Fruit fly (Drosophila melanogaster) whole organism, prepupa: ENCODE data around the gene JMJD7.

Experiments
- CG10631 ChIP-seq: fragments of 200-800 bp; sonication (Bioruptor generic); optimal IDR thresholded peaks from 2 replicates; lab custom pipeline; 2016; ENCODE audit warnings: missing biosample characterization, missing genetic modification characterization
- CG10669 ChIP-seq: fragments of 200-800 bp; sonication (Bioruptor generic); optimal IDR thresholded peaks from 3 replicates; lab custom pipeline; 2018; ENCODE audit warnings: missing biosample characterization, mild to moderate bottlenecking, missing genetic modification characterization, moderate library complexity
- CG11762 ChIP-seq: fragments of 200-800 bp; sonication (Bioruptor generic); optimal IDR thresholded peaks from 3 replicates; lab custom pipeline; 2016; ENCODE audit warnings: missing biosample characterization, missing genetic modification characterization; ENCODE audit not compliant: insufficient read depth
- CG15336 ChIP-seq: fragments of 200-800 bp; sonication (Bioruptor generic); IDR thresholded peaks from 2 replicates; pipeline ENCODE4 v1.3.6; 2022; ENCODE audit warnings: missing biosample characterization, missing genetic modification characterization
- CG16779 ChIP-seq: fragments of 200-800 bp; sonication (Bioruptor generic); optimal IDR thresholded peaks from 3 replicates; lab custom pipeline; 2017; ENCODE audit warnings: missing biosample characterization, mild to moderate bottlenecking, missing genetic modification characterization
- CG3032 ChIP-seq: fragments of 200-800 bp; optimal IDR thresholded peaks from 2 replicates; lab custom pipeline; 2019; ENCODE audit warnings: missing biosample characterization, mild to moderate bottlenecking, missing genetic modification characterization, moderate library complexity
- CG31627 ChIP-seq: fragments of 200-800 bp; sonication (Bioruptor generic); optimal IDR thresholded peaks from 3 replicates; lab custom pipeline; 2016; ENCODE audit warnings: missing biosample characterization, missing genetic modification characterization
- CG32006 ChIP-seq: fragments of 200-800 bp; sonication (Bioruptor generic); optimal IDR thresholded peaks from 3 replicates; lab custom pipeline; 2017; ENCODE audit warnings: missing biosample characterization, mild to moderate bottlenecking, missing genetic modification characterization
- CG34406 ChIP-seq: fragments of 200-800 bp; sonication (Bioruptor generic); optimal IDR thresholded peaks from 3 replicates; lab custom pipeline; 2016; ENCODE audit warnings: missing biosample characterization, missing genetic modification characterization
- CG3919 ChIP-seq: fragments of 200-800 bp; sonication (Bioruptor generic); optimal IDR thresholded peaks from 3 replicates; lab custom pipeline; 2016; ENCODE audit warnings: missing biosample characterization, missing genetic modification characterization
- CG6163 ChIP-seq: fragments of 200-800 bp; sonication (Bioruptor generic); IDR thresholded peaks from 3 replicates; pipeline ENCODE4 v1.3.6; 2022; ENCODE audit warnings: missing biosample characterization, missing genetic modification characterization
- CG6276 ChIP-seq: fragments of 200-800 bp; sonication (Bioruptor generic); optimal IDR thresholded peaks from 2 replicates; lab custom pipeline; 2017; ENCODE audit warnings: missing biosample characterization, mild to moderate bottlenecking, missing genetic modification characterization
- CG6792 ChIP-seq: fragments of 200-800 bp; sonication (Bioruptor generic); optimal IDR thresholded peaks from 3 replicates; lab custom pipeline; 2016; ENCODE audit warnings: missing biosample characterization, missing genetic modification characterization
- CG6808 ChIP-seq: fragments of 200-800 bp; sonication (Bioruptor generic); optimal IDR thresholded peaks from 3 replicates; lab custom pipeline; 2017; ENCODE audit warnings: missing biosample characterization, missing genetic modification characterization, mild to moderate bottlenecking, moderate library complexity, missing genetic modification reagents
- CG8119 ChIP-seq: fragments of 200-800 bp; sonication (Bioruptor generic); IDR thresholded peaks from 3 replicates; pipeline ENCODE4 v1.3.6; 2022; ENCODE audit warnings: missing biosample characterization, missing genetic modification characterization
- CG8319 ChIP-seq: fragments of 200-800 bp; sonication (Bioruptor generic); optimal IDR thresholded peaks from 3 replicates; lab custom pipeline; 2016; ENCODE audit warnings: missing biosample characterization, missing genetic modification characterization
- CG8632 ChIP-seq: fragments of 200-800 bp; sonication (Bioruptor generic); optimal IDR thresholded peaks from 3 replicates; lab custom pipeline; 2016; ENCODE audit warnings: missing biosample characterization, missing genetic modification characterization
- CG9139 ChIP-seq: fragments of 200-800 bp; sonication (Bioruptor generic); optimal IDR thresholded peaks from 3 replicates; lab custom pipeline; 2017; ENCODE audit warnings: missing biosample characterization, mild to moderate bottlenecking, missing genetic modification characterization
- Eip75B ChIP-seq: fragments of 200-800 bp; sonication (Bioruptor generic); optimal IDR thresholded peaks from 3 replicates; lab custom pipeline; 2016; ENCODE audit warnings: missing biosample characterization, missing genetic modification characterization
- Eip78C ChIP-seq: fragments of 200-800 bp; sonication (Bioruptor generic); peaks from one replicate; lab custom pipeline; 2016; ENCODE audit warnings: missing biosample characterization, missing genetic modification characterization
- Ets21C ChIP-seq: fragments of 200-800 bp; sonication (Bioruptor generic); optimal IDR thresholded peaks from 3 replicates; lab custom pipeline; 2016; ENCODE audit warnings: missing biosample characterization, missing genetic modification characterization
- Gug ChIP-seq: fragments of 200-800 bp; sonication (Bioruptor generic); IDR thresholded peaks from 2 replicates; pipeline ENCODE4 v1.3.6; 2022; ENCODE audit warnings: missing biosample characterization, missing genetic modification characterization
- Hr38 ChIP-seq: sonication (Bioruptor generic); optimal IDR thresholded peaks from 2 replicates; lab custom pipeline; 2016; ENCODE audit warnings: missing biosample characterization, missing genetic modification characterization
- Hr39 ChIP-seq: fragments of 200-800 bp; sonication (Bioruptor generic); optimal IDR thresholded peaks from 2 replicates; lab custom pipeline; 2016; ENCODE audit warnings: missing biosample characterization, missing genetic modification characterization
- Lpt ChIP-seq: fragments of 200-800 bp; sonication (Bioruptor generic); optimal IDR thresholded peaks from 3 replicates; lab custom pipeline; 2016; ENCODE audit warnings: missing biosample characterization, missing genetic modification characterization
- Met ChIP-seq: fragments of 200-800 bp; sonication (Bioruptor generic); optimal IDR thresholded peaks from 3 replicates; lab custom pipeline; 2016; ENCODE audit warnings: missing biosample characterization, missing genetic modification characterization
- Smox ChIP-seq: fragments of 200-800 bp; sonication (Bioruptor generic); optimal IDR thresholded peaks from 3 replicates; lab custom pipeline; 2016; ENCODE audit warnings: missing biosample characterization, missing genetic modification characterization
- Sox102F ChIP-seq: fragments of 200-800 bp; sonication (Bioruptor generic); optimal IDR thresholded peaks from 2 replicates; lab custom pipeline; 2016; ENCODE audit warnings: missing biosample characterization, mild to moderate bottlenecking, missing genetic modification characterization
- Sox15 ChIP-seq: fragments of 200-800 bp; sonication (Bioruptor generic); optimal IDR thresholded peaks from 3 replicates; lab custom pipeline; 2016; ENCODE audit warnings: missing biosample characterization, missing genetic modification characterization
- achi ChIP-seq: fragments of 200-800 bp; sonication (Bioruptor generic); optimal IDR thresholded peaks from 3 replicates; lab custom pipeline; 2016; ENCODE audit warnings: missing biosample characterization, missing genetic modification characterization
- acj6 ChIP-seq: fragments of 200-800 bp; sonication (Bioruptor generic); optimal IDR thresholded peaks from 3 replicates; lab custom pipeline; 2016; ENCODE audit warnings: missing biosample characterization, missing genetic modification characterization
- cyc ChIP-seq: fragments of 200-800 bp; sonication (Bioruptor generic); optimal IDR thresholded peaks from 3 replicates; lab custom pipeline; 2016; ENCODE audit warnings: missing biosample characterization, missing genetic modification characterization
- dac ChIP-seq: fragments of 200-800 bp; sonication (Bioruptor generic); optimal IDR thresholded peaks from 2 replicates; lab custom pipeline; 2017; ENCODE audit warnings: missing biosample characterization, mild to moderate bottlenecking, missing genetic modification characterization
- dsx ChIP-seq: fragments of 200-800 bp; optimal IDR thresholded peaks from 3 replicates; lab custom pipeline; 2019; ENCODE audit warnings: missing biosample characterization, mild to moderate bottlenecking, missing genetic modification characterization, moderate library complexity; ENCODE audit not compliant: poor library complexity, severe bottlenecking
- eg ChIP-seq: fragments of 200-800 bp; sonication (Bioruptor generic); IDR thresholded peaks from 3 replicates; pipeline ENCODE4 v1.3.6; 2022; ENCODE audit warnings: missing biosample characterization, missing genetic modification characterization
- esn ChIP-seq: fragments of 200-800 bp; sonication (Bioruptor generic); optimal IDR thresholded peaks from 2 replicates; lab custom pipeline; 2016; ENCODE audit warnings: missing biosample characterization, mild to moderate bottlenecking, missing genetic modification characterization, moderate library complexity
- fd59A ChIP-seq: fragments of 200-800 bp; sonication (Bioruptor generic); optimal IDR thresholded peaks from 2 replicates; lab custom pipeline; 2017; ENCODE audit warnings: missing biosample characterization, mild to moderate bottlenecking, missing genetic modification characterization, missing genetic modification reagents
- fd85E ChIP-seq: fragments of 200-800 bp; sonication (Bioruptor generic); optimal IDR thresholded peaks from 3 replicates; lab custom pipeline; 2016; ENCODE audit warnings: missing biosample characterization, missing genetic modification characterization
- fkh ChIP-seq: fragments of 200-800 bp; sonication (Bioruptor generic); optimal IDR thresholded peaks from 3 replicates; lab custom pipeline; 2017; ENCODE audit warnings: missing biosample characterization, mild to moderate bottlenecking, missing genetic modification characterization, moderate library complexity
- lz ChIP-seq: fragments of 200-800 bp; sonication (Bioruptor generic); optimal IDR thresholded peaks from 3 replicates; lab custom pipeline; 2016; ENCODE audit warnings: missing biosample characterization, missing genetic modification characterization
- net ChIP-seq: fragments of 200-800 bp; sonication (Bioruptor generic); optimal IDR thresholded peaks from 3 replicates; lab custom pipeline; 2016; ENCODE audit warnings: missing biosample characterization, missing genetic modification characterization
- pdm3 ChIP-seq: fragments of 200-800 bp; sonication (Bioruptor generic); optimal IDR thresholded peaks from 3 replicates; lab custom pipeline; 2016; ENCODE audit warnings: missing biosample characterization, missing genetic modification characterization
- spab ChIP-seq: fragments of 200-800 bp; sonication (Bioruptor generic); optimal IDR thresholded peaks from 2 replicates; lab custom pipeline; 2017; ENCODE audit warnings: missing biosample characterization, mild to moderate bottlenecking, missing genetic modification characterization, missing genetic modification reagents
- ss ChIP-seq, 2 experiments: fragments of 200-800 bp; sonication (Bioruptor generic); optimal IDR thresholded peaks; 2 replicates in 1 of 2; 3 replicates in 1 of 2; lab custom pipeline; 2017 to 2018; ENCODE audit warnings: mild to moderate bottlenecking in 2 of 2, missing biosample characterization in 2 of 2, missing genetic modification characterization in 2 of 2, moderate library complexity in 1 of 2
- svp ChIP-seq: fragments of 200-800 bp; sonication (Bioruptor generic); peaks from one replicate; lab custom pipeline; 2016; ENCODE audit warnings: missing biosample characterization, missing genetic modification characterization
- topi ChIP-seq: fragments of 200-800 bp; sonication (Bioruptor generic); optimal IDR thresholded peaks from 3 replicates; lab custom pipeline; 2016; ENCODE audit warnings: missing biosample characterization, missing genetic modification characterization
- vri ChIP-seq: fragments of 200-800 bp; sonication (Bioruptor generic); optimal IDR thresholded peaks from 3 replicates; lab custom pipeline; 2016; ENCODE audit warnings: missing biosample characterization, mild to moderate bottlenecking, missing genetic modification characterization

Gene JMJD7

DNA sequence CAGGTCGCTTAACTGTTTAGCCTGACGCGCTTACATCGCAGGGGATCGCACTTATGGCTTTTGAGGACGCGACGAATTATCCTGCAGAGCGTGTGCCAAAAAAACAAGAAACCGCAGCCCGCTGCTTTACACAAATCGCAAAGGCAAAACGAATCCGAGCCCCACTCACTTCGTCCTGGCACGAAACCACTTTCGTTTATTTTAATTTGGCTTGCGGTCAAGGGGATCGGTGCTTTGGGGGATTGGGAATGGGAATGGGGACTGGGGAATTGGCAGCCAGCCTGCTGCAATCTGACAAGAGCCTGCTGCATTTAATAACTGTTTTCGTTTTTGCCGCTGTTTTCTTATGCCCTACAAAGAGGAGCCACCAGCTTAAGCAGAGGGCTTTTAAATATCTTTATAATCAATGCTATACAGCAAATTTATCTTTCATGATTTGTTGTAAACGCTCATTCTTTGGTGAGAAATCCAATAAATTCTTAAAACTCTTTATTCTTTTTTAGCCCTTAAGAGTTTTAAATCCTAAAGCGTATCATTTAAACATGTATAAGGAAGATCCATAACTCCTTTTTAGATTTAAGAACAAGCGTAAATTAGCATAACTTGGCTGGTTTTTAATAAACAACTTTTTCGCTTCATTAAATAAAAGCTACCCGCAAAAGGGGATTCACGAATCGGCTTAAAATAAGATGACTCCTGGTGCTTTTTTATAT is 40.1 kb downstream of the JMJD7 start (continued):
- TF ChIP-seq ss (GFP tag; optimal IDR thresholded peaks at IDR 0.05; lab: Kevin White, UChicago) (peak; percentile 39 to 66), CG3919 (GFP tag; lab: Kevin White, UChicago) (peak; percentile 50), CG6276 (GFP tag; lab: Kevin White, UChicago) (no peak), Smox (GFP tag; lab: Kevin White, UChicago) (peak; percentile 67), Sox15 (GFP tag; lab: Kevin White, UChicago) (peak; percentile 7), fkh (GFP tag; lab: Kevin White, UChicago) (no peak), topi (GFP tag; lab: Kevin White, UChicago) (peak; percentile 67), svp (GFP tag; lab: Kevin White, UChicago) (peak; percentile 75), dsx (no peak)

DNA sequence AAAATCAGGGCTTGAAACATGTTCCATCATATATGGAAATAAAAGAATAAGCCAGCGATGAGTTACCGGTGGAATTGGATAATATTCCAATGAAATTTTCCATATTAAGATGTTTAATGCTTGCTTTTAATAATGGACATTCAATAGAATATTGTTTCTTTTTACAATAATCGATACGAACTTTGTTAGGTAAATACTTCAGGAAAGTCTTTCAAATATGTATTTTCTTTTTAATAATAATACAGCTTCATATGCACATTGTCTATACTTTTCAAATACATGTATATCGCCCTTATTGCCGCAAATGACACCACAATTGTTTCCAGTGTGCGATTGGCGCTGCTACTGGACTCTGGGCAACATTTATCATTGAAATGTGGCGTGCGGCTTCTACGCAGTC is 43.2 kb downstream of the JMJD7 start:
- TF ChIP-seq net, result peak; percentile 58
- TF ChIP-seq CG10631 (GFP tag; lab: Kevin White, UChicago), result peak; percentile 56
- peak; percentile 3 for TF ChIP-seq CG9139 (GFP tag; lab: Kevin White, UChicago)
- no peak for TF ChIP-seq CG8119 (GFP tag; lab: Robert Waterston, UW)
- TF ChIP-seq pdm3 (GFP tag; lab: Kevin White, UChicago), result peak; percentile 52
- peak; percentile 57 for TF ChIP-seq CG10669 (GFP tag; lab: Kevin White, UChicago)
- peak; percentile 52 for TF ChIP-seq CG6792 (GFP tag; lab: Kevin White, UChicago)
- no peak for TF ChIP-seq CG15336 (GFP tag; lab: Robert Waterston, UW)
- no peak for TF ChIP-seq Lpt
- TF ChIP-seq CG32006, result peak; percentile 49
- TF ChIP-seq lz (GFP tag; lab: Kevin White, UChicago), result peak; percentile 14
- TF ChIP-seq Sox102F (GFP tag; lab: Kevin White, UChicago), result peak; percentile 21
- no peak for TF ChIP-seq Ets21C
- no peak for TF ChIP-seq CG16779 (tag; lab: Kevin White, UChicago)
- peak; percentile 36 for TF ChIP-seq topi (GFP tag; lab: Kevin White, UChicago)
- TF ChIP-seq Hr38, result no peak
- peak; percentile 50 for TF ChIP-seq Met (GFP tag; lab: Kevin White, UChicago)
- TF ChIP-seq CG6808 (GFP tag; lab: Kevin White, UChicago), result peak; percentile 62
- TF ChIP-seq achi (GFP tag; lab: Kevin White, UChicago), result peak; percentile 50
- peak; percentile 48 for TF ChIP-seq CG8632
- TF ChIP-seq fd59A, result peak; percentile 41
- TF ChIP-seq svp (GFP tag; lab: Kevin White, UChicago), result peak; percentile 77
- no peak for TF ChIP-seq Gug
- peak; percentile 42 for TF ChIP-seq Hr39 (GFP tag; lab: Kevin White, UChicago)
- TF ChIP-seq Smox (GFP tag; lab: Kevin White, UChicago), result peak; percentile 35
- 0 out of 3 replicates have a peak, but pooled peaks have one; percentile 43 for TF ChIP-seq CG6163 (GFP tag; lab: Robert Waterston, UW)
- peak; percentile 36 for TF ChIP-seq CG8319
- peak; percentile 22 for TF ChIP-seq dsx
- TF ChIP-seq eg (GFP tag; lab: Robert Waterston, UW), result no peak
- peak; percentile 68 for TF ChIP-seq CG3919 (GFP tag; lab: Kevin White, UChicago)
- no peak for TF ChIP-seq dac (GFP tag; lab: Kevin White, UChicago)
- peak; percentile 84 for TF ChIP-seq Eip78C (GFP tag; lab: Kevin White, UChicago)
- no peak for TF ChIP-seq vri (GFP tag; lab: Kevin White, UChicago)
- TF ChIP-seq acj6 (GFP tag; lab: Kevin White, UChicago), result peak; percentile 46
- peak; percentile 59 for TF ChIP-seq spab (GFP tag; lab: Kevin White, UChicago)
- peak; percentile 34 for TF ChIP-seq cyc (GFP tag; lab: Kevin White, UChicago)
- TF ChIP-seq CG3032 (tag; lab: Kevin White, UChicago), result peak; percentile 58
- TF ChIP-seq ss (GFP tag; optimal IDR thresholded peaks at IDR 0.05; lab: Kevin White, UChicago), result peak; percentile 34 to 42
- peak; percentile 73 for TF ChIP-seq esn (GFP tag; lab: Kevin White, UChicago)
- peak; percentile 25 for TF ChIP-seq CG11762 (GFP tag; lab: Kevin White, UChicago)
- TF ChIP-seq CG34406 (GFP tag; lab: Kevin White, UChicago), result peak; percentile 54
- no peak for TF ChIP-seq fd85E (GFP tag; lab: Kevin White, UChicago)
- TF ChIP-seq fkh (GFP tag; lab: Kevin White, UChicago), result no peak
- peak; percentile 29 for TF ChIP-seq CG31627
- TF ChIP-seq Eip75B, result peak; percentile 54
- TF ChIP-seq Sox15 (GFP tag; lab: Kevin White, UChicago), result peak; percentile 42
